Worm (Caenorhabditis elegans) whole organism, L3 larva: ENCODE data around the gene mcat-1.

ENCODE experiments used
- ama-1 ChIP-seq: fragments of 150-350 bp; optimal IDR thresholded peaks from 2 replicates; lab custom pipeline; 2018
- jun-1 ChIP-seq: fragments of 150-350 bp; optimal IDR thresholded peaks from 2 replicates; lab custom pipeline; 2014; ENCODE audit warnings: missing biosample characterization, missing genetic modification reagents, missing genetic modification characterization
- lin-39 ChIP-seq: fragments of 150-350 bp; optimal IDR thresholded peaks from 2 replicates; lab custom pipeline; 2018; ENCODE audit warnings: missing biosample characterization, missing genetic modification reagents, missing genetic modification characterization
- nhr-28 ChIP-seq: fragments of 150-350 bp; optimal IDR thresholded peaks from 2 replicates; lab custom pipeline; 2014; ENCODE audit warnings: missing biosample characterization, missing genetic modification characterization

ce11 chrII:101176-101575 is 9.9 kb upstream of the mcat-1 start:
- no peak for TF ChIP-seq ama-1 (lab: Kevin White, UChicago)
- TF ChIP-seq nhr-28, result no peak
- no peak for TF ChIP-seq lin-39
- TF ChIP-seq jun-1 (tag; lab: Kevin White, UChicago), result no peak
